Worm (Caenorhabditis elegans) whole organism, late embryonic: ENCODE data around the gene mlc-3.

Experiments used
- K02D7.2 ChIP-seq: sonication (generic microtip); optimal IDR thresholded peaks from 2 replicates; lab custom pipeline; 2017; ENCODE audit warnings: mild to moderate bottlenecking, missing genetic modification characterization, missing compliant biosample characterization
- ceh-14 ChIP-seq: sonication (generic microtip); optimal IDR thresholded peaks from 2 replicates; lab custom pipeline; 2016; ENCODE audit warnings: missing genotype, missing genetic modification characterization, missing compliant biosample characterization
- ceh-18 ChIP-seq: sonication (generic microtip); optimal IDR thresholded peaks from 2 replicates; lab custom pipeline; 2016; ENCODE audit warnings: missing genetic modification characterization, missing compliant biosample characterization
- ceh-19 ChIP-seq: fragments of 200-800 bp; sonication (Bioruptor generic); optimal IDR thresholded peaks from 2 replicates; lab custom pipeline; 2018; ENCODE audit warnings: mild to moderate bottlenecking, missing genetic modification characterization, missing compliant biosample characterization
- ceh-22 ChIP-seq: sonication (generic microtip); optimal IDR thresholded peaks from 2 replicates; lab custom pipeline; 2017; ENCODE audit warnings: missing biosample characterization, missing genetic modification characterization
- ceh-24 ChIP-seq: sonication (generic microtip); optimal IDR thresholded peaks from 2 replicates; lab custom pipeline; 2016; ENCODE audit warnings: mild to moderate bottlenecking, missing genetic modification characterization, missing compliant biosample characterization
- ceh-31 ChIP-seq: sonication (generic microtip); optimal IDR thresholded peaks from 2 replicates; lab custom pipeline; 2016; ENCODE audit warnings: missing genetic modification characterization, missing compliant biosample characterization
- ceh-34 ChIP-seq: sonication (generic microtip); optimal IDR thresholded peaks from 2 replicates; lab custom pipeline; 2016; ENCODE audit warnings: mild to moderate bottlenecking, missing genetic modification characterization, missing compliant biosample characterization
- ceh-48 ChIP-seq: sonication (generic microtip); optimal IDR thresholded peaks from 2 replicates; lab custom pipeline; 2016; ENCODE audit warnings: missing genetic modification characterization, inconsistent platforms, missing compliant biosample characterization
- ceh-9 ChIP-seq: sonication (generic microtip); optimal IDR thresholded peaks from 2 replicates; lab custom pipeline; 2016; ENCODE audit warnings: mild to moderate bottlenecking, missing genetic modification characterization, inconsistent platforms, missing compliant biosample characterization
- elt-2 ChIP-seq: sonication (generic microtip); optimal IDR thresholded peaks from 2 replicates; lab custom pipeline; 2016; ENCODE audit warnings: missing genetic modification reagents, missing genetic modification characterization, missing compliant biosample characterization
- eyg-1 ChIP-seq: sonication (generic microtip); optimal IDR thresholded peaks from 2 replicates; lab custom pipeline; 2016; ENCODE audit warnings: missing genotype, missing genetic modification characterization, missing compliant biosample characterization
- fkh-6 ChIP-seq: sonication (generic microtip); optimal IDR thresholded peaks from 2 replicates; lab custom pipeline; 2016; ENCODE audit warnings: missing genetic modification characterization, missing compliant biosample characterization
- gmeb-2 ChIP-seq: sonication (generic microtip); optimal IDR thresholded peaks from 2 replicates; lab custom pipeline; 2016; ENCODE audit warnings: missing genetic modification characterization, inconsistent platforms, missing compliant biosample characterization
- hlh-13 ChIP-seq: fragments of 200-800 bp; sonication (Bioruptor generic); optimal IDR thresholded peaks from 2 replicates; lab custom pipeline; 2018; ENCODE audit warnings: mild to moderate bottlenecking, missing genetic modification characterization, missing compliant biosample characterization
- hlh-30 ChIP-seq: sonication (generic microtip); optimal IDR thresholded peaks from 2 replicates; lab custom pipeline; 2017; ENCODE audit warnings: antibody characterized with exemption, missing genetic modification characterization, missing compliant biosample characterization; ENCODE audit not compliant: insufficient read depth
- hlh-6 ChIP-seq: sonication (generic microtip); optimal IDR thresholded peaks from 2 replicates; lab custom pipeline; 2016; ENCODE audit warnings: missing genotype, missing genetic modification characterization, missing compliant biosample characterization
- lim-6 ChIP-seq: sonication (generic microtip); optimal IDR thresholded peaks from 2 replicates; lab custom pipeline; 2016; ENCODE audit warnings: missing genetic modification characterization, missing compliant biosample characterization
- lin-11 ChIP-seq: fragments of 200-800 bp; sonication (Bioruptor generic); optimal IDR thresholded peaks from 2 replicates; lab custom pipeline; 2018; ENCODE audit warnings: mild to moderate bottlenecking, missing genetic modification characterization, missing compliant biosample characterization
- madf-2 ChIP-seq: sonication (generic microtip); optimal IDR thresholded peaks from 2 replicates; lab custom pipeline; 2017; ENCODE audit warnings: missing genetic modification characterization, missing compliant biosample characterization
- nhr-232 ChIP-seq: sonication (generic microtip); optimal IDR thresholded peaks from 2 replicates; lab custom pipeline; 2016; ENCODE audit warnings: missing genetic modification characterization, missing compliant biosample characterization
- odd-2 ChIP-seq: sonication (generic microtip); optimal IDR thresholded peaks from 2 replicates; lab custom pipeline; 2017; ENCODE audit warnings: antibody characterized with exemption, mild to moderate bottlenecking, missing genetic modification characterization, missing compliant biosample characterization
- pag-3 ChIP-seq: sonication (generic microtip); optimal IDR thresholded peaks from 2 replicates; lab custom pipeline; 2016; ENCODE audit warnings: missing compliant biosample characterization, missing genetic modification characterization, borderline replicate concordance
- pat-9 ChIP-seq: fragments of 200-800 bp; sonication (Bioruptor generic); optimal IDR thresholded peaks from 2 replicates; lab custom pipeline; 2018; ENCODE audit warnings: mild to moderate bottlenecking, missing genetic modification characterization, moderate library complexity, missing compliant biosample characterization
- pax-1 ChIP-seq: fragments of 150-350 bp; optimal IDR thresholded peaks from 2 replicates; lab custom pipeline; 2014; ENCODE audit warnings: missing biosample characterization, missing genetic modification characterization
- pha-2 ChIP-seq: sonication (generic microtip); optimal IDR thresholded peaks from 2 replicates; lab custom pipeline; 2017; ENCODE audit warnings: mild to moderate bottlenecking, missing genetic modification characterization, missing compliant biosample characterization
- pqm-1 ChIP-seq: sonication (generic microtip); optimal IDR thresholded peaks from 2 replicates; lab custom pipeline; 2016; ENCODE audit warnings: missing genetic modification characterization, missing compliant biosample characterization
- pros-1 ChIP-seq: fragments of 150-350 bp; optimal IDR thresholded peaks from 2 replicates; lab custom pipeline; 2014; ENCODE audit warnings: missing biosample characterization, missing genetic modification reagents, missing genetic modification characterization
- sox-4 ChIP-seq: sonication (generic microtip); optimal IDR thresholded peaks from 2 replicates; lab custom pipeline; 2017; ENCODE audit warnings: mild to moderate bottlenecking, missing genetic modification characterization, inconsistent platforms, missing compliant biosample characterization
- syd-9 ChIP-seq: sonication (generic microtip); optimal IDR thresholded peaks from 2 replicates; lab custom pipeline; 2016; ENCODE audit warnings: mild to moderate bottlenecking, missing genetic modification characterization, moderate library complexity, missing compliant biosample characterization
- tbx-7 ChIP-seq: sonication (generic microtip); optimal IDR thresholded peaks from 2 replicates; lab custom pipeline; 2016; ENCODE audit warnings: missing genotype, missing genetic modification characterization, missing compliant biosample characterization
- ttx-3 ChIP-seq: sonication (generic microtip); optimal IDR thresholded peaks from 2 replicates; lab custom pipeline; 2016; ENCODE audit warnings: missing genetic modification reagents, missing genetic modification characterization, missing compliant biosample characterization
- unc-42 ChIP-seq: sonication (generic microtip); optimal IDR thresholded peaks from 2 replicates; lab custom pipeline; 2016; ENCODE audit warnings: missing genotype, missing genetic modification characterization, missing compliant biosample characterization
- unc-55 ChIP-seq: sonication (generic microtip); optimal IDR thresholded peaks from 2 replicates; lab custom pipeline; 2017; ENCODE audit warnings: missing biosample characterization, missing genetic modification reagents, missing genetic modification characterization
- unc-86 ChIP-seq: sonication (generic microtip); optimal IDR thresholded peaks from 2 replicates; lab custom pipeline; 2016; ENCODE audit warnings: missing genetic modification characterization, missing compliant biosample characterization
- ztf-16 ChIP-seq: sonication (generic microtip); optimal IDR thresholded peaks from 2 replicates; lab custom pipeline; 2017; ENCODE audit warnings: missing genetic modification characterization, missing compliant biosample characterization

mlc-3 gene

ce11 chrIII:5573694-5574093 is 8.9 kb downstream of the mlc-3 start, which contains the start of gene molo-1:
molo-1 (plus strand) TSS chrIII:5573994.
- TF ChIP-seq hlh-6 (tag; lab: Kevin White, UChicago) (no peak), ceh-19 (no peak), lin-11 (tag; lab: Kevin White, UChicago) (no peak), unc-55 (GFP tag; lab: Kevin White, UChicago) (no peak), elt-2 (tag; lab: Kevin White, UChicago) (no peak), pax-1 (no peak), ceh-18 (tag; lab: Kevin White, UChicago) (no peak)

DNA sequence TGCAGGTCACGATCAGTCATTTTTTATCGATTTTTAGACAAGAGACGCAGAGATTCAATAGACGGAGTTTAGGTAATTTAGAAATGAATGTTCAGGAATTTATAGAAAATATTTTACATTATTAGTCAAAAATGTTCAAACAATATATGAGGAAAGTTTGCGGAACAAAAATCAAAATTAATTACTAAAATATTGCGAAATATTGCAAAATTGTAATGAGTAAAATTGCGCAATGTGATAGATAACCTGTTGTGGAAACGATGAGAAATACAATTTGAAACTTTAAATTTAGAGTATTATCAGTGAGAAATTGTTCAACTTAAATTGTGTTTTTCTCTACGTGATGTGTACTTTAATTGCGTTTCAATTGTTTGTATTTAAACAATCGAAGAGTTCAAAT is 16.2 kb downstream of the mlc-3 start, which contains the start of gene F56D2.5:
F56D2.5 (minus strand) TSS at position 371 of the 400 bp plus-strand sequence.
- TF ChIP-seq syd-9 (tag; lab: Kevin White, UChicago) (no peak), ceh-34 (tag; lab: Kevin White, UChicago) (no peak), unc-86 (tag; lab: Kevin White, UChicago) (no peak), pqm-1 (tag; lab: Kevin White, UChicago) (no peak), hlh-30 (tag; lab: Kevin White, UChicago) (no peak), pag-3 (tag; lab: Kevin White, UChicago) (no peak), ceh-24 (tag; lab: Kevin White, UChicago) (no peak), ceh-14 (tag; lab: Kevin White, UChicago) (no peak), odd-2 (tag; lab: Kevin White, UChicago) (no peak), ztf-16 (tag; lab: Kevin White, UChicago) (no peak), madf-2 (tag; lab: Kevin White, UChicago) (no peak), pros-1 (tag; lab: Kevin White, UChicago) (no peak), eyg-1 (tag; lab: Kevin White, UChicago) (no peak), pat-9 (tag; lab: Kevin White, UChicago) (no peak), K02D7.2 (tag; lab: Kevin White, UChicago) (no peak), unc-55 (GFP tag; lab: Kevin White, UChicago) (no peak), elt-2 (tag; lab: Kevin White, UChicago) (no peak), tbx-7 (tag; lab: Kevin White, UChicago) (no peak), ceh-31 (no peak)
- TF ChIP-seq, all 69 proteins: peak for 0

ce11 chrIII:5582766-5583165 is 17.9 kb downstream of the mlc-3 start, which contains the start of the genes F56D2.8 and uev-2:
F56D2.8 (minus strand) TSS chrIII:5582866.
uev-2 (plus strand) TSS chrIII:5583125.
- TF ChIP-seq ceh-31 (no peak), unc-42 (tag; lab: Kevin White, UChicago) (no peak), nhr-232 (tag; lab: Kevin White, UChicago) (no peak), unc-55 (GFP tag; lab: Kevin White, UChicago) (no peak), K02D7.2 (tag; lab: Kevin White, UChicago) (no peak), hlh-30 (tag; lab: Kevin White, UChicago) (no peak), ttx-3 (tag; lab: Kevin White, UChicago) (no peak), fkh-6 (no peak), pros-1 (tag; lab: Kevin White, UChicago) (no peak), ceh-9 (tag; lab: Kevin White, UChicago) (no peak), ceh-48 (no peak), hlh-13 (no peak), ceh-22 (tag; lab: Kevin White, UChicago) (no peak), syd-9 (tag; lab: Kevin White, UChicago) (no peak), sox-4 (tag; lab: Kevin White, UChicago) (no peak), lin-11 (tag; lab: Kevin White, UChicago) (no peak), pha-2 (tag; lab: Kevin White, UChicago) (no peak), elt-2 (tag; lab: Kevin White, UChicago) (no peak), lim-6 (no peak), gmeb-2 (tag; lab: Kevin White, UChicago) (no peak)
